Fruit fly (Drosophila melanogaster) whole organism, adult: ENCODE data around the gene EndoU.

ENCODE experiments used
- CG11617 ChIP-seq: fragments of 200-800 bp; sonication (Bioruptor generic); optimal IDR thresholded peaks from 2 replicates; lab custom pipeline; 2017; ENCODE audit warnings: mild to moderate bottlenecking, missing biosample characterization, missing genetic modification reagents, missing genetic modification characterization
- CG12768 ChIP-seq: fragments of 200-800 bp; sonication (Bioruptor generic); optimal IDR thresholded peaks from 2 replicates; lab custom pipeline; 2017; ENCODE audit warnings: missing biosample characterization, missing genetic modification characterization, mild to moderate bottlenecking, moderate library complexity, missing genetic modification reagents
- CG14711 ChIP-seq: fragments of 200-800 bp; sonication (Bioruptor generic); optimal IDR thresholded peaks from 2 replicates; lab custom pipeline; 2018; ENCODE audit warnings: missing biosample characterization, mild to moderate bottlenecking, missing genetic modification characterization, moderate library complexity
- CG1620 ChIP-seq: fragments of 200-800 bp; sonication (Bioruptor generic); optimal IDR thresholded peaks from 2 replicates; lab custom pipeline; 2016; ENCODE audit warnings: missing biosample characterization, missing genetic modification characterization
- CG33017 ChIP-seq: fragments of 200-800 bp; sonication (Bioruptor generic); optimal IDR thresholded peaks from 2 replicates; lab custom pipeline; 2018; ENCODE audit warnings: missing biosample characterization, mild to moderate bottlenecking, missing genetic modification characterization, moderate library complexity
- CG5204 ChIP-seq: fragments of 200-800 bp; sonication (Bioruptor generic); optimal IDR thresholded peaks from 2 replicates; lab custom pipeline; 2016; ENCODE audit warnings: missing biosample characterization, missing genetic modification characterization
- CG7045 ChIP-seq: fragments of 200-800 bp; sonication (Bioruptor generic); optimal IDR thresholded peaks from 2 replicates; lab custom pipeline; 2017; ENCODE audit warnings: missing biosample characterization, mild to moderate bottlenecking, missing genetic modification characterization
- CG7101 ChIP-seq: fragments of 200-800 bp; sonication (Bioruptor generic); optimal IDR thresholded peaks from 2 replicates; lab custom pipeline; 2018; ENCODE audit warnings: missing biosample characterization, mild to moderate bottlenecking, missing genetic modification characterization, moderate library complexity
- Clk ChIP-seq: fragments of 200-800 bp; sonication (Bioruptor generic); optimal IDR thresholded peaks from 2 replicates; lab custom pipeline; 2017; ENCODE audit warnings: missing biosample characterization, missing genetic modification characterization
- Crg-1 ChIP-seq: fragments of 200-800 bp; sonication (Bioruptor generic); optimal IDR thresholded peaks from 2 replicates; lab custom pipeline; 2016; ENCODE audit warnings: missing biosample characterization, missing genetic modification characterization
- Hr96 ChIP-seq: fragments of 200-800 bp; sonication (Bioruptor generic); optimal IDR thresholded peaks from 2 replicates; lab custom pipeline; 2016; ENCODE audit warnings: missing biosample characterization, missing genetic modification characterization
- Mnt ChIP-seq: fragments of 200-800 bp; sonication (Bioruptor generic); optimal IDR thresholded peaks from 2 replicates; lab custom pipeline; 2016; ENCODE audit warnings: missing biosample characterization, mild to moderate bottlenecking, missing genetic modification characterization
- bab1 ChIP-seq: fragments of 200-800 bp; sonication (Bioruptor generic); optimal IDR thresholded peaks from 3 replicates; lab custom pipeline; 2019; ENCODE audit warnings: missing biosample characterization, mild to moderate bottlenecking, missing genetic modification characterization, moderate library complexity
- cic ChIP-seq: fragments of 200-800 bp; sonication (Bioruptor generic); optimal IDR thresholded peaks from 2 replicates; lab custom pipeline; 2017; ENCODE audit warnings: missing biosample characterization, mild to moderate bottlenecking, missing genetic modification characterization, moderate library complexity
- cnc ChIP-seq, 2 experiments: fragments of >200 bp; optimal IDR thresholded peaks; 2 replicates each; lab custom pipeline; 2017
- kay ChIP-seq: fragments of 200-800 bp; sonication (Bioruptor generic); peaks from one replicate; lab custom pipeline; 2016; ENCODE audit warnings: missing biosample characterization, missing genetic modification characterization, borderline replicate concordance
- ovo ChIP-seq: fragments of 200-800 bp; sonication (Bioruptor generic); optimal IDR thresholded peaks from 2 replicates; lab custom pipeline; 2016; ENCODE audit warnings: missing biosample characterization, missing genetic modification characterization
- pad ChIP-seq: fragments of 200-800 bp; sonication (Bioruptor generic); optimal IDR thresholded peaks from 3 replicates; lab custom pipeline; 2017; ENCODE audit warnings: missing biosample characterization, missing genetic modification characterization, mild to moderate bottlenecking, moderate library complexity, missing genetic modification reagents
- tj ChIP-seq: fragments of 200-800 bp; sonication (Bioruptor generic); optimal IDR thresholded peaks from 3 replicates; lab custom pipeline; 2017; ENCODE audit warnings: missing biosample characterization, mild to moderate bottlenecking, missing genetic modification characterization, moderate library complexity
- toe ChIP-seq: fragments of 200-800 bp; sonication (Bioruptor generic); optimal IDR thresholded peaks from 2 replicates; lab custom pipeline; 2016; ENCODE audit warnings: missing biosample characterization, missing genetic modification characterization

EndoU gene

DNA sequence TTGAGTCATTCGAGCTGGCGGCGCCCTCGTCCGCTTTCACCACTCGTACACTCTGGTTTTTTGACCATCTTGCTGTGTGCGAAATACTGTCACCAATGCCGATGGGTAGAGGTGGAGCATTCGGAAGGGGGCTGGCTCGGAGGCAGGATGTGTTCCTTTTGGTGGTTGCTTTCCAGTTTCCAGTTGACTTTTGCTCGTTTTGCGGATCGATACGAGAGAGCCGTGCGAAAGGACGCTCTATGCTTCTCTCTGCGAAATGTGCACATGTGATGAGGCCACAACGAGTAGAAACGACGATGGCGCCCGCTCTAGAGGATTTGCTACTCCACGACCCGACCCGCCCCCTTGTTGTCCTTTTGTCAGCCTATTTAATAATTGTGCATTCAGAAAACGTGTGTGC, 29.5 kb downstream of the EndoU start:
- TF ChIP-seq CG14711 (no peak), CG7101 (tag; lab: Kevin White, UChicago) (no peak), Hr96 (no peak), CG12768 (GFP tag; lab: Kevin White, UChicago) (no peak), toe (GFP tag; lab: Kevin White, UChicago) (no peak), CG5204 (GFP tag; lab: Kevin White, UChicago) (no peak), ovo (GFP tag; lab: Kevin White, UChicago) (no peak), Clk (GFP tag; lab: Kevin White, UChicago) (no peak), tj (GFP tag; lab: Kevin White, UChicago) (no peak), CG11617 (GFP tag; lab: Kevin White, UChicago) (no peak), Mnt (no peak), CG7045 (GFP tag; lab: Kevin White, UChicago) (no peak)

DNA sequence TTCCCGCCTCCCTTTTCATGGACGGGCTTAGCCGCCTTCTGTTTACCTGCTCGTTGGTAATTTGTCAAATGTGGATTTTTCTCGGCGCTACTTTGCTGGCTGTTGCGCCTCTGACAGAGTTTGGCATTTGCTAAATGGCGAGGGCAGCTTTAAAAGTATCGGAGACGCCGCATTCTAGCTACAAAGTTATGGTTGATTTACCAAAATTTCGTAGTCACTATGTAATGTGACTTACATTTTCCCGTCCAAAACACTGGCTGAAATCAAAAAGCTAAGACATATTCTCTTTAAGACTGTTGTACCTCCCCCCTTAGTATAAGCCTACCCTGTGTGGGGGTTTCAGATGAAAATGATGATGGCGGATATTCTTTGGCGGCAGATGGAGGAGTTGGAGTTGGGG, 39.4 kb downstream of the EndoU start:
- TF ChIP-seq Crg-1, result no peak
- TF ChIP-seq cnc (optimal IDR thresholded peaks at IDR 0.05; lab: Kevin White, UChicago), result no peak
- TF ChIP-seq CG7101 (tag; lab: Kevin White, UChicago), result no peak
- TF ChIP-seq Clk (GFP tag; lab: Kevin White, UChicago), result no peak
- TF ChIP-seq ovo (GFP tag; lab: Kevin White, UChicago), result no peak
- TF ChIP-seq CG5204 (GFP tag; lab: Kevin White, UChicago), result no peak
- no peak for TF ChIP-seq Hr96
- TF ChIP-seq CG1620 (GFP tag; lab: Kevin White, UChicago), result no peak
- TF ChIP-seq kay, result no peak
- no peak for TF ChIP-seq pad (GFP tag; lab: Kevin White, UChicago)
- no peak for TF ChIP-seq CG11617 (GFP tag; lab: Kevin White, UChicago)
- no peak for TF ChIP-seq bab1 (GFP tag; lab: Kevin White, UChicago)
- no peak for TF ChIP-seq CG7045 (GFP tag; lab: Kevin White, UChicago)
- TF ChIP-seq tj (GFP tag; lab: Kevin White, UChicago), result no peak
- TF ChIP-seq toe (GFP tag; lab: Kevin White, UChicago), result no peak
- no peak for TF ChIP-seq CG12768 (GFP tag; lab: Kevin White, UChicago)
- TF ChIP-seq CG33017 (tag; lab: Kevin White, UChicago), result no peak

DNA sequence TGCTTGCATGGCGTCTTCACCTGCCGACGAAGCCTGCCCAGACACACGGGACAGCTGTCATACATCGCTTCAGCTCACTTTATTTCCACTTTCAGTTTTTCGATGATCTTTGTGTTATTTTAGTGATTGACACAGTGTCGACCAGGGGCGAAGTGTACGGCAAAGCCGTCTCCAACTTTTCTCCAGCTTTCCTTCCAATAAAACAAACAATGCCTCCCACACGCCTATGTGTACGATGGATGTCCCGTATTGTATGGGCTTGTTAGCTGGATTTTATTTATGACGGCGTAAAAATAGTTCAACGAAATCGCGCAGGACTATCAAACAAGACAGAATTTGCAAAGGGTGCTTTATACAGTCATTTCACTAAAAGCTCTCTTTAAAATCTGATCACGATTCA, 42.6 kb downstream of the EndoU start, which contains the start of the genes CG31088 and CG46383:
TSS of gene CG31088 (minus strand) at position 101 of the 400 bp plus-strand sequence.
TSS of gene CG46383 (minus strand) at position 101 of the 400 bp plus-strand sequence.
- TF ChIP-seq Hr96 (no peak), CG12768 (GFP tag; lab: Kevin White, UChicago) (no peak), Mnt (no peak), bab1 (GFP tag; lab: Kevin White, UChicago) (no peak), CG14711 (no peak), ovo (GFP tag; lab: Kevin White, UChicago) (no peak), cic (GFP tag; lab: Kevin White, UChicago) (no peak), Clk (GFP tag; lab: Kevin White, UChicago) (no peak), CG33017 (tag; lab: Kevin White, UChicago) (no peak), CG5204 (GFP tag; lab: Kevin White, UChicago) (no peak), CG1620 (GFP tag; lab: Kevin White, UChicago) (no peak), CG7101 (tag; lab: Kevin White, UChicago) (no peak), tj (GFP tag; lab: Kevin White, UChicago) (no peak), CG11617 (GFP tag; lab: Kevin White, UChicago) (no peak)
